Worm (Caenorhabditis elegans) whole organism, young adult: Measurements from ENCODE around the gene sek-6.

Source experiments
- B0336.3 ChIP-seq: fragments of 200-800 bp; sonication (Bioruptor generic); IDR thresholded peaks from 2 replicates; pipeline ENCODE4 v1.3.6; 2022; ENCODE audit warnings: missing genetic modification characterization, missing compliant biosample characterization
- C06A6.2 ChIP-seq: fragments of 200-800 bp; sonication (Bioruptor generic); conservative IDR thresholded peaks from 2 replicates; pipeline ENCODE4 v1.3.6; 2022; ENCODE audit warnings: missing genetic modification characterization, missing compliant biosample characterization
- F22D6.2 ChIP-seq: sonication (generic microtip); optimal IDR thresholded peaks from 2 replicates; lab custom pipeline; 2016; ENCODE audit warnings: mild to moderate bottlenecking, missing genetic modification characterization, missing compliant biosample characterization
- F52B5.7 ChIP-seq: sonication (generic microtip); optimal IDR thresholded peaks from 2 replicates; lab custom pipeline; 2016; ENCODE audit warnings: mild to moderate bottlenecking, missing genetic modification characterization, missing compliant biosample characterization
- K11D2.4 ChIP-seq: fragments of 200-800 bp; sonication (Bioruptor generic); IDR thresholded peaks from 2 replicates; pipeline ENCODE4 v1.3.6; 2022; ENCODE audit warnings: missing genetic modification reagents, missing genetic modification characterization, missing compliant biosample characterization
- T26A5.8 ChIP-seq: sonication (generic microtip); optimal IDR thresholded peaks from 2 replicates; lab custom pipeline; 2016; ENCODE audit warnings: missing genetic modification characterization, missing compliant biosample characterization
- Y56A3A.18 ChIP-seq: fragments of 200-800 bp; sonication (Bioruptor generic); IDR thresholded peaks from 2 replicates; pipeline ENCODE4 v1.3.6; 2022; ENCODE audit warnings: missing genetic modification reagents, missing genetic modification characterization, missing compliant biosample characterization
- Y79H2A.3 ChIP-seq: fragments of 200-800 bp; sonication (Bioruptor generic); conservative IDR thresholded peaks from 2 replicates; pipeline ENCODE4 v1.3.6; 2022; ENCODE audit warnings: missing genetic modification reagents, missing genetic modification characterization, missing compliant biosample characterization
- attf-3 ChIP-seq: fragments of 200-800 bp; sonication (Bioruptor generic); conservative IDR thresholded peaks from 2 replicates; pipeline ENCODE4 v1.3.6; 2022; ENCODE audit warnings: missing genetic modification reagents, missing genetic modification characterization, missing compliant biosample characterization
- attf-5 ChIP-seq: fragments of 200-800 bp; sonication (Bioruptor generic); optimal IDR thresholded peaks from 2 replicates; lab custom pipeline; 2018; ENCODE audit warnings: mild to moderate bottlenecking, missing genetic modification characterization, missing compliant biosample characterization
- attf-6 ChIP-seq: fragments of 200-800 bp; sonication (Bioruptor generic); IDR thresholded peaks from 2 replicates; pipeline ENCODE4 v1.3.6; 2022; ENCODE audit warnings: missing genetic modification reagents, missing genetic modification characterization, missing compliant biosample characterization
- bed-2 ChIP-seq: fragments of 200-800 bp; sonication (Bioruptor generic); IDR thresholded peaks from 2 replicates; pipeline ENCODE4 v1.3.6; 2022; ENCODE audit warnings: missing genetic modification reagents, missing genetic modification characterization, missing compliant biosample characterization
- cebp-1 ChIP-seq, 2 experiments: fragments of 200-800 bp in 1 of 2; sonication (Bioruptor generic) in 1 of 2; sonication (generic microtip) in 1 of 2; IDR thresholded peaks in 1 of 2; optimal IDR thresholded peaks in 1 of 2; 2 replicates each; pipeline versions ENCODE4 v1.3.6 to Lab custom; 2017 to 2022; ENCODE audit warnings: missing compliant biosample characterization in 2 of 2, missing genetic modification characterization in 2 of 2, mild to moderate bottlenecking in 1 of 2, missing genetic modification reagents in 1 of 2, moderate library complexity in 1 of 2
- ceh-100 ChIP-seq: fragments of 200-800 bp; sonication (Bioruptor generic); IDR thresholded peaks from 2 replicates; pipeline ENCODE4 v1.3.6; 2022; ENCODE audit warnings: missing genetic modification reagents, missing genetic modification characterization, missing compliant biosample characterization
- ceh-58 ChIP-seq: fragments of 200-800 bp; sonication (Bioruptor generic); IDR thresholded peaks from 2 replicates; pipeline ENCODE4 v1.3.6; 2022; ENCODE audit warnings: missing genetic modification characterization, missing compliant biosample characterization
- ceh-91 ChIP-seq: fragments of 200-800 bp; sonication (Bioruptor generic); IDR thresholded peaks from 2 replicates; pipeline ENCODE4 v1.3.6; 2022; ENCODE audit warnings: missing genetic modification reagents, missing genetic modification characterization, missing compliant biosample characterization
- dpff-1 ChIP-seq: sonication (generic microtip); optimal IDR thresholded peaks from 2 replicates; lab custom pipeline; 2017; ENCODE audit warnings: mild to moderate bottlenecking, missing genetic modification characterization, missing compliant biosample characterization
- efl-1 ChIP-seq: fragments of 150-350 bp; optimal IDR thresholded peaks from 2 replicates; lab custom pipeline; 2014; ENCODE audit warnings: missing biosample characterization, missing genetic modification reagents, missing genetic modification characterization
- fkh-3 ChIP-seq: sonication (generic microtip); optimal IDR thresholded peaks from 2 replicates; lab custom pipeline; 2016; ENCODE audit warnings: mild to moderate bottlenecking, missing genetic modification characterization, missing compliant biosample characterization
- hmg-1.2 ChIP-seq: fragments of 200-800 bp; sonication (Bioruptor generic); IDR thresholded peaks from 2 replicates; pipeline ENCODE4 v1.3.6; 2022; ENCODE audit warnings: missing genetic modification reagents, missing genetic modification characterization, missing compliant biosample characterization
- lin-40 ChIP-seq: sonication (generic microtip); optimal IDR thresholded peaks from 2 replicates; lab custom pipeline; 2016; ENCODE audit warnings: missing genetic modification characterization, mild to moderate bottlenecking, missing compliant biosample characterization, missing genotype, missing genetic modification reagents
- lir-1 ChIP-seq: fragments of 200-800 bp; sonication (Bioruptor generic); conservative IDR thresholded peaks from 2 replicates; pipeline ENCODE4 v1.3.6; 2022; ENCODE audit warnings: missing genetic modification reagents, missing genetic modification characterization, missing compliant biosample characterization
- lsy-27 ChIP-seq: sonication (generic microtip); optimal IDR thresholded peaks from 2 replicates; lab custom pipeline; 2017; ENCODE audit warnings: missing genetic modification characterization, mild to moderate bottlenecking, missing compliant biosample characterization, antibody characterized with exemption, missing genotype, borderline replicate concordance; ENCODE audit not compliant: insufficient read depth
- madf-6 ChIP-seq: fragments of 200-800 bp; sonication (Bioruptor generic); IDR thresholded peaks from 2 replicates; pipeline ENCODE4 v1.3.6; 2022; ENCODE audit warnings: missing genetic modification reagents, missing genetic modification characterization, missing compliant biosample characterization
- madf-8 ChIP-seq: fragments of 200-800 bp; sonication (Bioruptor generic); conservative IDR thresholded peaks from 2 replicates; pipeline ENCODE4 v1.3.6; 2022; ENCODE audit warnings: missing genetic modification reagents, missing genetic modification characterization, missing compliant biosample characterization
- nfyb-1 ChIP-seq: fragments of 200-800 bp; sonication (Bioruptor generic); IDR thresholded peaks from 2 replicates; pipeline ENCODE4 v1.3.6; 2022; ENCODE audit warnings: missing genetic modification reagents, missing genetic modification characterization, missing compliant biosample characterization
- nhr-80 ChIP-seq: sonication (generic microtip); optimal IDR thresholded peaks from 2 replicates; lab custom pipeline; 2016; ENCODE audit warnings: missing genetic modification characterization, missing compliant biosample characterization
- rcor-1 ChIP-seq: fragments of 200-800 bp; sonication (Bioruptor generic); IDR thresholded peaks from 2 replicates; pipeline ENCODE4 v1.3.6; 2022; ENCODE audit warnings: missing genetic modification reagents, missing genetic modification characterization, missing compliant biosample characterization
- snpc-1.1 ChIP-seq: sonication (generic microtip); optimal IDR thresholded peaks from 2 replicates; lab custom pipeline; 2017; ENCODE audit warnings: missing genetic modification characterization, mild to moderate bottlenecking, missing compliant biosample characterization, antibody characterized with exemption, moderate library complexity, missing genotype, missing genetic modification reagents; ENCODE audit not compliant: insufficient read depth
- snpc-4 ChIP-seq, 5 experiments: fragments of 150-350 bp in 1 of 5; sonication (generic microtip) in 4 of 5; optimal IDR thresholded peaks; 2 replicates each; lab custom pipeline; 2014 to 2018; ENCODE audit warnings: missing genetic modification characterization in 5 of 5, missing biosample characterization in 3 of 5, antibody characterized with exemption in 2 of 5, mild to moderate bottlenecking in 2 of 5, missing compliant biosample characterization in 2 of 5, missing genotype in 2 of 5, moderate library complexity in 2 of 5, missing genetic modification reagents in 1 of 5
- sptf-2 ChIP-seq: fragments of 200-800 bp; sonication (Bioruptor generic); optimal IDR thresholded peaks from 2 replicates; lab custom pipeline; 2018; ENCODE audit warnings: mild to moderate bottlenecking, missing genetic modification characterization, missing compliant biosample characterization
- tbx-9 ChIP-seq: sonication (generic microtip); optimal IDR thresholded peaks from 2 replicates; lab custom pipeline; 2016; ENCODE audit warnings: borderline replicate concordance, missing genetic modification characterization, inconsistent platforms, missing compliant biosample characterization
- unc-130 ChIP-seq: sonication (generic microtip); optimal IDR thresholded peaks from 2 replicates; lab custom pipeline; 2016; ENCODE audit warnings: missing genetic modification reagents, missing genetic modification characterization, missing compliant biosample characterization
- zfh-2 ChIP-seq: fragments of 200-800 bp; sonication (Bioruptor generic); conservative IDR thresholded peaks from 2 replicates; pipeline ENCODE4 v1.3.6; 2022; ENCODE audit warnings: missing genetic modification reagents, missing genetic modification characterization, missing compliant biosample characterization
- ztf-22 ChIP-seq: fragments of 200-800 bp; sonication (Bioruptor generic); optimal IDR thresholded peaks from 2 replicates; lab custom pipeline; 2018; ENCODE audit warnings: mild to moderate bottlenecking, missing genetic modification characterization, moderate library complexity, missing compliant biosample characterization
- ztf-25 ChIP-seq: fragments of 200-800 bp; sonication (Bioruptor generic); IDR thresholded peaks from 2 replicates; pipeline ENCODE4 v1.3.6; 2022; ENCODE audit warnings: missing genetic modification reagents, missing genetic modification characterization, missing compliant biosample characterization
- ztf-28 ChIP-seq: fragments of 200-800 bp; sonication (Bioruptor generic); IDR thresholded peaks from 2 replicates; pipeline ENCODE4 v1.3.6; 2022; ENCODE audit warnings: missing genetic modification reagents, missing genetic modification characterization, missing compliant biosample characterization
- ztf-3 ChIP-seq: fragments of 200-800 bp; sonication (Bioruptor generic); optimal IDR thresholded peaks from 2 replicates; lab custom pipeline; 2018; ENCODE audit warnings: mild to moderate bottlenecking, missing genetic modification characterization, missing compliant biosample characterization
- ztf-6 ChIP-seq: fragments of 200-800 bp; sonication (Bioruptor generic); IDR thresholded peaks from 2 replicates; pipeline ENCODE4 v1.3.6; 2022; ENCODE audit warnings: missing genetic modification reagents, missing genetic modification characterization, missing compliant biosample characterization

The sek-6 gene

DNA sequence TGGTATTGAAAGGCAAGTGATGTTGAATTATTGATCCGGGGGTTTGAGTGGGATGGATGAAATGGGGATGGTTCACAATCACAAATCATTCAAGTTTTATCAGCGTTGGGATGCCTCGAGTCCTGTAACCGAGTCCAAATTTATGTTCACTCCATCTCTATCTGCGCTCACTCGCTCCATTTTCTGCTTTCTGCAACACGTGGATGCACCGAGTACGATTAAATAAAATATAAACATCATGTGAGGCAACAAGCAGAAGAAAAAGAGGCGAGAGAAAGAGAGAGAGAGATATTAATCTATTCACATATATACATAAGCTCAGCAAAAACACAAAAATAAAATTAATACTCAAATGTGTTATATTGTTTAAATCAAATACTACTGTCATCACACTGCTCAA is 37.9 kb upstream of the sek-6 start:
- TF ChIP-seq ceh-91 (GFP tag; lab: Robert Waterston, UW) = no peak
- TF ChIP-seq cebp-1 (GFP tag; IDR thresholded peaks at IDR 0.05; lab: Robert Waterston, UW) = no peak
- TF ChIP-seq cebp-1 (tag; optimal IDR thresholded peaks at IDR 0.05; lab: Kevin White, UChicago) = no peak
- no peak for TF ChIP-seq F52B5.7
- no peak for TF ChIP-seq lir-1 (GFP tag; lab: Robert Waterston, UW)
- TF ChIP-seq ztf-22 = no peak
- no peak for TF ChIP-seq ztf-28 (GFP tag; lab: Robert Waterston, UW)
- no peak for TF ChIP-seq T26A5.8
- TF ChIP-seq ztf-3 (GFP tag; lab: Kevin White, UChicago) = no peak
- no peak for TF ChIP-seq attf-5
- no peak for TF ChIP-seq Y56A3A.18 (GFP tag; lab: Robert Waterston, UW)
- TF ChIP-seq B0336.3 = no peak
- TF ChIP-seq K11D2.4 (GFP tag; lab: Robert Waterston, UW) = no peak

- TF ChIP-seq F22D6.2 (tag; lab: Kevin White, UChicago) (no peak), nhr-80 (tag; lab: Kevin White, UChicago) (peak; percentile 61), ceh-100 (GFP tag; lab: Robert Waterston, UW) (no peak)
Measured at ce11 chrX:9997344-9997743, 33.6 kb upstream of the sek-6 start.

ce11 chrX:9999192-9999591 is 31.8 kb upstream of the sek-6 start, which contains the start of gene grk-1:
Gene grk-1 (minus strand): TSS chrX:9999208.
- TF ChIP-seq unc-130 (GFP tag; lab: Kevin White, UChicago) = no peak
- no peak for TF ChIP-seq T26A5.8
- no peak for TF ChIP-seq cebp-1 (GFP tag; IDR thresholded peaks at IDR 0.05; lab: Robert Waterston, UW)
- no peak for TF ChIP-seq cebp-1 (tag; optimal IDR thresholded peaks at IDR 0.05; lab: Kevin White, UChicago)
- no peak for TF ChIP-seq ztf-3 (GFP tag; lab: Kevin White, UChicago)
- no peak for TF ChIP-seq dpff-1 (tag; lab: Kevin White, UChicago)
- no peak for TF ChIP-seq K11D2.4 (GFP tag; lab: Robert Waterston, UW)
- no peak for TF ChIP-seq bed-2 (GFP tag; lab: Robert Waterston, UW)
- TF ChIP-seq rcor-1 (GFP tag; lab: Robert Waterston, UW) = no peak
- TF ChIP-seq nfyb-1 = no peak

DNA sequence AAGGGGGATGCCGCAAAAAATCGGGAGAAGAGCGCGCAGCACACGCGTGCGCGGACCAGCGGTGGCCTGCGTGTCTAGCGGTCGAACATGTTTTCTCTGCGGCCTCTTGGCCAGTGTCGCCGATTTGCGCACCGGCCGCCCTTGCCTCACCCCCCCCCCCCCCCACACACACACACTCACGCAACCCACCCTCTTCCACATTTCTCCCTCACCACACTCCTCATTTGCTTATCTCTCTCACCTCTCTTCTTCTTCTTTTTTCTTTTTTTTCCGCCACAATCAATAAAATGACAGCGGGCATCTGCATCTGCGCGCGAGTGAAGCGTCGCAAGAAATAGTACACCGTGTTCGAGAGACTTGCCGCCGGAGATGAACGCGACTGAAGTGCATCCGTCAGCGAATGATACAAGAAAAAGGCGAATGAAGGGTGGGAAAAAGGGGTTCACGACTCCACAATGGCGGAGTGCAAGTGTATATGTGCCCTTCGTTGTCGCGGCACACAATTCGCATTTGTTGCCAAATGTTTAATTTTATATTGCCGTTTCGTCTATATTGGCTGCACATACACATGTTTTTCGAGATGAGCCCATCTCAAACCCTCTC is 31.2 kb upstream of the sek-6 start:
- TF ChIP-seq attf-3 (GFP tag; lab: Robert Waterston, UW) (no peak), B0336.3 (peak; percentile 80), ztf-6 (no peak), bed-2 (GFP tag; lab: Robert Waterston, UW) (no peak), hmg-1.2 (GFP tag; lab: Robert Waterston, UW) (peak; percentile 73), snpc-4 (GFP tag; optimal IDR thresholded peaks at IDR 0.05; lab: Kevin White, UChicago) (no peak), snpc-4 (tag; optimal IDR thresholded peaks at IDR 0.05; lab: Kevin White, UChicago) (no peak), snpc-1.1 (tag; lab: Kevin White, UChicago) (no peak), efl-1 (GFP tag; lab: Kevin White, UChicago) (no peak), F22D6.2 (tag; lab: Kevin White, UChicago) (no peak), ceh-100 (GFP tag; lab: Robert Waterston, UW) (no peak), madf-6 (GFP tag; lab: Robert Waterston, UW) (no peak), C06A6.2 (peak; percentile 43; the same call in 1 of the 2 replicates), cebp-1 (GFP tag; IDR thresholded peaks at IDR 0.05; lab: Robert Waterston, UW) (no peak), cebp-1 (tag; optimal IDR thresholded peaks at IDR 0.05; lab: Kevin White, UChicago) (peak; percentile 84), ztf-28 (GFP tag; lab: Robert Waterston, UW) (no peak), sptf-2 (GFP tag; lab: Kevin White, UChicago) (no peak), lin-40 (tag; lab: Kevin White, UChicago) (peak; percentile 57), madf-8 (GFP tag; lab: Robert Waterston, UW) (no peak), attf-6 (GFP tag; lab: Robert Waterston, UW) (no peak), lsy-27 (tag; lab: Kevin White, UChicago) (no peak), zfh-2 (GFP tag; lab: Robert Waterston, UW) (peak; percentile 100), tbx-9 (no peak), attf-5 (peak; percentile 69), ztf-22 (no peak), fkh-3 (tag; lab: Kevin White, UChicago) (no peak), ztf-25 (GFP tag; lab: Robert Waterston, UW) (no peak), Y79H2A.3 (no peak), Y56A3A.18 (GFP tag; lab: Robert Waterston, UW) (0 out of 2 replicates have a peak, but pooled peaks have one; percentile 43), ceh-58 (GFP tag; lab: Robert Waterston, UW) (no peak)
